Fruit fly (Drosophila melanogaster): ENCODE data around the gene CG14280.
A peak's percentile ranks its signal among the peaks of the same experiment; 100 is the strongest.

Gene CG14280

DNA sequence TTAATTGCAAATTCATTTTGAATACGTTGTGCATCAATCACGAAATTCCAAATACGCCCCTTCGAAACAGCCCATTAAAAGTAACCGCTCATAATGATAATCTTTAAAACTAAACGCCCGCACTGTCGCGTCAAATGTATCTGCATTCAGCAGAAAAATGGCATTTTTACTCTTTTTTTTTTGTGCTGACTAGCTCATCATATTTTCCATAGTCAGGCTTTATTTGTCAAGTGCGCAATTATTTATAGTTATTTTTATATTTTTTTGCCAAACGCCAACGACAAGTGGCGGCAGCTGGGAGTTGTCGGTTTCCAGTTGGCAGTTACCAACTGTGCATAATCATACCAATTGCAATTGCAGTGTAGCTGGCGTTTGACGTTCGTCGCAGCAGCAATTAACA, at the start of gene CG14280:
CG14280 (plus strand) TSS at position 301 of the 400 bp plus-strand sequence.
- no peak for TF ChIP-seq noc (tag; optimal IDR thresholded peaks at IDR 0.05)

DNA sequence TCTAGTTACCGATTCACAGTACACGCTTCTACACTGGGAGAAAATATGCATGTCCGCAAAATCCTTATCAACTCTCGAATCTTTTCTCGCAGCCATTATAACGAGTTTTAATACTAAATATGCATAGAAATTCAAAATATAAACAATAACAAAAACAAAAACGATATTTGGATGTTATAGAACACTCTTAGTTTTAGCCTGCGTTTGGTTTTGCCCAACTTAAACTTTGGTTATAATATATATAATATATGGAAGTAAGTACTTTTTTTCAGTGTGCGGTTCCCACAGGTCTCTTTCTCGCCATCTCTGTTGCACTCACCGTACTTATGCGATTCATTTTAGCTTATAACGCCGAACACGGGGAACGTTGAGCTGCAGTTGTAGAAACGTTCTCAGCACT, 44.8 kb upstream of the CG14280 start, which contains the start of gene cry:
cry (plus strand) TSS at position 377 of the 400 bp plus-strand sequence.
- TF ChIP-seq noc (tag; optimal IDR thresholded peaks at IDR 0.05): no peak

DNA sequence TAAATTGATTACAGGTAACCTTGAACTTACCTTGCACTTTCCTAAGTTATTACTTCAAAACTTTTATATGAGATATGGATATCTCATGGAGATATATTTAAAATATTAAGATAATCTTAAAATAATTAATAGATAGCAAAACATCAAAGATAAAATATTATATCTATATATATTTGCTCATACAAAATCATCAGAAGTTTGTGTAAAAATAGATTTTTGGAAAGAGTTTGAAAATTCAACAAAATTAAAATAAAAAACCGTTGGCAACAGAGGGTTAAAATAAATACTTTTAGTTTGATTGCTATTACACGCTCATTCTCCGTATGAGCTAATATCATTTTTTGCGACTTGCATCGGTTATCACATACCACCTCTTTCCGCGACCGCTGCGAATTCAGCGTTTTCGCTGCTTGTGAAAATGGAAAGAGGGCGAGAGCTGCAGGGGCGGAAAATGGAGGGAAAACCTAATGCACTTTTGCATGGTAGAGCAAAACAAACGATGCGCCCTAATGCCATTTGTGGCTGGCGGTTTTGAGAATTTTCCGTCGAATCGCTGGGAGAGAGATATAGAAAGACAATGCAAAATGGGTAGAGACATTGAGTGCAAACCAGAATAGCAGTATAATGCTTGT, 43.9 kb upstream of the CG14280 start:
- no peak for TF ChIP-seq noc (tag; optimal IDR thresholded peaks at IDR 0.05)

DNA sequence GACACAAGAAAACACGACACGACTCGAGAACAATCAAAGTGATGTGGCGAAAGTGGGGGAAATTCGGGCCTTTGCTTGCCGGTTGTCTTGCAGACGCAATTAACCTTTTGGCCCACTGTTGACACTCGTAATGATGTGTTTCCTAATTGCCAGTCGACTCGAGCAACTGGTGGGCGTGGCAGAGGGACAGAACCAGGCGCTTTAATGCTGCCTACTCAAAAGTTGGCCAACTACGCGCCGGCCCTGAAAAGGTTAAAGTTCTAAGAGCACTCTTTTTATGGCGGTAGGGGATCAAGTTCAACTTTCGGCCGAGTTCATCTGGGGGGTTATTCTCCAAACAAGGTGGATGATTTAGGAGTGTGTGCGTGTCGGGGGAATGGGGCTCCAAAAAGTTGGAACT, 35.2 kb upstream of the CG14280 start:
- TF ChIP-seq noc (tag; optimal IDR thresholded peaks at IDR 0.05): no peak

DNA sequence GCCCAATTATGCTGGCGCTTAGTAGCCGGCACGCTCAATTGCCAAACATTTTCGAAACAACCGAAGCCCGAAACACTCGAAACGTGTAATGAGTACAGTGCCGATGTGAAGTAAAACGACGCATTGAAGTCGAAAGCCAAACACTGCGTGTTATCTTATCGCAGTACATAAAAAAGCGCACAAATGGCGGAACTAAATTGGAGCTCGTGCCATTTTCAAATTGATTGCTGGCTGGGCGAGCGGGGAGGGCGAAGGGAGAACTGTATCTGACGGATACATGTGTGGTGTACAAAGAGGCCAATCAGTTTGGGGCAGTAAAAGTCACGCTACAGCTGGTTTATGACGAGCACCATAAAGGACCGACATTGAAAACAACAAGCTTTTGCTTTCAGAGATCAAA, 33.2 kb upstream of the CG14280 start:
- TF ChIP-seq noc (tag; optimal IDR thresholded peaks at IDR 0.05): peak; percentile 58

DNA sequence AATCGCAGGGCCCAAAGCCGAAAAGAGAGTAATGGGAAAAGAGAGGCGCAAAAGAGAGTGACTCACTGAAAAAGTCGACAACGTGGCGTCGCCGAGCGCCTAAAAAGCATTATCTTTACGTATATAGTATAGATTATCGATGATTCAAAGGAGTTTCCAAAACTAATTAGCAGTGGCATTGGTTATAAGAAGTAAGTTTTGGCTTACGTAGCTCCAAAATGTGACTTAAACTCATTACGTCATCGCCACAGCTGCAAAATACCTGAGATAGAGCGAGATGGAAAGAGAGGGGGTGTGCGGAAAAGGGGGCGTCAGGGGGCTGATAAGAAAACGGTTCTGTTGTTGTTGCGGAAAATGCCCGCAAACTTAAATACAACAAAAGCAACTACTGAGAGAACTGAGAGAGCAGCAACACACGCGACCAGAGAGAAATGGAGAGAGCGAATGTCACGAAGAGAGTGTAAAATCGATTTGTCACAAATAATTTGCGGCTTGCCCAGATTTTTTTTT, 31.1 kb upstream of the CG14280 start:
- TF ChIP-seq noc (tag; optimal IDR thresholded peaks at IDR 0.05): no peak

DNA sequence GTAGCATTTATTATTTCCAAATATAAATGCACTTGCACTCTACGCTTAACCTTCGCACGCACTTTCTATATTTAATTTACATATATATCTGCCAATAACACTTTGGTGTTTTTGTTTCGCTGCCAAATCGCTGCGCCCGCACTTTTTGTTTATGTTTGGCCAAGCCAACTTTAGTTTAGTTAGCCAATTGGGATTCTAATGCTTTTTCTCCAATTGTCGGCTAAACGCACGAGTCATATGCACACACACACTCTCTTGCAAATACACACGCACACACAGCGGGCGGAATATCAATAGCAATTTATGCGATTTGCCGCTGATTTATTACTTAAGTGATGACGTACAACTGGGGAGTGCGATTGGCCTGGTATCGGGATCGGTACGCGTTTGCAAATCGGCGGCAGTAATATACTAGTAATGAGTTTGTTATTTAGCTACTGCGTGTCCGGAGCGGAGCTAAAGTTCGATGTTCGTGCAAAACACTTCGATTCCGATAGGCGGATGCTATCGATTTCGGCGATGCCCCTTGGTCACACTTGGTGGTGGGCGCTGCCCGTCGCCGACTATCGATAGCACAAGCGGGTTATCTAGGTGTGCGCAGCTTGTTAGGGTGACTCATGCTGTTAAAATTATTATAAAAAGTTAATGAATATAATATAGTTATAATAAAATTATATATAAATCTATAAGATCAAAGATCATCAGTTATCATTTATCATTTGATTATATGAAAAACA, 30.3 kb upstream of the CG14280 start, which contains the start of gene vib:
vib (minus strand) TSS at position 515 of the 737 bp plus-strand sequence.
- TF ChIP-seq noc (tag; optimal IDR thresholded peaks at IDR 0.05): no peak

DNA sequence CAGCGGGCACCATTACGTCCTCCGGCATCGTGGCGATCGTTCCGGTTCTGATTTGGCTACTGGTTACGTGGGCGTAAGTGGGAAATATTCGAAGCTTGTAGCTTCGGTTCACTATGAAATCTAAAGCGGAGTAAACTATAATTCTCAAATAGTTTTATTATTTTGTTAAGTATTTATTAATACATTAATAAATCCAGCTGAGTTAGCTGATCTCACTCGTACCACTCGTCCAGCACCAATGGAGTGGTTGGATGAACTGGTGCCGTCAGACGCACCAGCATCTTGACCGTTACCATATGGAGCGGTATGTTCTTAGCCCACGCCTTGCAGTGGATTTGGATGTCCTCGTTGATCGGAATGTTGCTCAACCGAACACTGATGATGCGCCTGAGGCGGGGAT, 28.5 kb upstream of the CG14280 start, which contains the start of gene CG11703:
CG11703 (minus strand) TSS at position 101 of the 400 bp plus-strand sequence.
- no peak for TF ChIP-seq noc (tag; optimal IDR thresholded peaks at IDR 0.05)

DNA sequence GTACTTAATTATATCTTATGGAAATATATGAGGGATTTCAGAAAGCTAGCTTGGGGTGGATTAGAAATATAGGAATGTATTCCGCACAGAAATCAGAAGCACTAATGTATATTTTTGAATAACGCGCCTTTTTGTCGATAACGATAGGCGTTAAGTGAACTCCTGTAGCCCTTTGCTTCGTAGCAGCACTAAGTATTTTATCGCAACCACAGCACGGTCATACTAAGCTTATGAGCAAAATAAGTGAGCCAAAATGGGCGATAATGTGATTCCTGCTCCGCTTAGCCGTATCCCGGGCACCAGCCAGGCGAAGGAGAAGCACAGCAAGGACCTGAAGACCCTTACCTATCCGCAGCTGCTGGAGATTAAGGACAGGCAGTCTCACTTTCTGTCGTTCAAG, 27.3 kb upstream of the CG14280 start, which contains the start of the genes CG5250 and Polr2M:
CG5250 (minus strand) TSS at position 32 of the 400 bp plus-strand sequence.
Polr2M (plus strand) TSS at position 219 of the 400 bp plus-strand sequence.
- no peak for TF ChIP-seq noc (tag; optimal IDR thresholded peaks at IDR 0.05)

DNA sequence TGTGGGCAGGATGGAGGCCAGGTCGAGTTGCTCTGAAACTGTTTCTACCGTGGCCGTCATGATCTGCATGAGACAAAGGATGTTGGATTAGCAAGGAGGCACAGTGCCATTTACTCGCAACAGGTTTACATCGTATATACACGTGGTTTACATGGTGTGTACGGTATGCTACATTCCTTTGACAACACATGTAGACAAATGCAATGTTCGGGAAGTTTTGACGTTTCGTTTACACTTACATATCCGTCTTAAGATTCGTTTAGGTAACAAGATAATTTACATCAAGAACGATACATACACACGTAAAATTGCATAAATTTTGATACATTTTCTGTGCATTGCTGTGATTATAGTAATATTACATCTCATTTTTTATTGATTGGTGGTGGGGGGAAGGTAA, 17.6 kb upstream of the CG14280 start:
- no peak for TF ChIP-seq noc (tag; optimal IDR thresholded peaks at IDR 0.05)

DNA sequence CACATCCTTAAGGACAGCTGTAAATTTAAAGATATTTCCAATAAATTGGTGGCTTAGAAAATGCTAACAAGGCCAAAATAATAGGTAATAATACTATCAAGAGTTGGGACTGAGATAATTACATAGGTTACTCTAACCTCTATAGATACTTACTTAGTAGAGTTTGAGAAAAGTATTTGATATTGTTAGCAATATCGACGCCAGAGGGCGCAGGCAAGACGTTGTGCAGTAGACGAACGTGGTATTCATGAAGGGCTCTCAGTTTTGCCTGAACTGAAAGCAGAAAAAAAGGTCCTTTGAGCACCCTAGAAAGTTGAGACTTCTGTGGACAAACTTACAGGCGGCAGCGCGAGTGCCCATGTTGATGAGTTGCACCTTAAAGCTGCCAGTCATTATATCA, 11.2 kb upstream of the CG14280 start:
- TF ChIP-seq noc (tag; optimal IDR thresholded peaks at IDR 0.05): no peak

DNA sequence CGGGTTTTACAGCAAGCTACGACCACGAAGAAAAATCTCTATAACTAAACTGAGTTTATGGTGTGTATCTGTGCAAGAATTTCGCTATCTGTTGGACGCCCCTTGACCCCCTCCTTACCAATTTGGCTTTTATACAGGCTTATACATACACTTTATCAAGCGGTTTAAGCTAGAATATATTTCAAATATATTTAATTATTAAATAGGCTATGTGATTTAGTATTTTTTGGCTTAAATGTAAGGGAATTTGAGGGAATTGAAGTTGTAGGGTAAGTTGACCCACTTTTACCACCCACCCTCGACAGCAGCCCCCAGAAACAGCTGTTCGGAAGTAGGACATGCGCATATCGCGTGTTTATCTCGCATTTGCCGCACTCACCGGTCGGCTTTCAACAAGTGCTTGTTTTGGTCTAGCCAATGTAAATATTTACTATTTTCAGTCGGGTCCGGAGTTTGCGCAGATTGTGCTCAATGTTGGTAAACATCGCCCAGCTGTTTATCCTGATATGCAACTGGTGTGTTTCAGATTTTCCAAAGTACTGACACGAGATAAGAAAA, 10.4 kb upstream of the CG14280 start, which contains the start of gene unc79:
unc79 (minus strand) TSS at position 51 of the 558 bp plus-strand sequence.
- no peak for TF ChIP-seq noc (tag; optimal IDR thresholded peaks at IDR 0.05)

DNA sequence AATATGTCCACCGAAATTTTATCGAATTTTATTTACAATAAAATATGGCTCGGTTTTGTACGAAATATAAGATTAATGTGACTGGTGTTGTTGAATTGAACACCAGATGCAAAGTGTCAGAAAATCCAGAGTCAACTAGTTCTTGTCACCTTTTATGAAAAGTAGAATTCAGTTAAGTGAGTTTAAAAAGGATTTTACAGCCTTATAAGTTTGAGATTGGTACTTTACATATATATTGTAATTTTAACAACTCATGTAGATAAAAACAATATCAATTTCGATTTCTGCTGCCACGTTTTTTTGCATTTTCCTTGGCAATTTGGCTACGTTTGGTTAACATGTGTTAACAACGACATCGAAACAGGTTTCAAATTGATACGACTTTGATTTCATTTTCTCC, 8.5 kb upstream of the CG14280 start, which contains the start of gene CG5217:
CG5217 (minus strand) TSS at position 101 of the 400 bp plus-strand sequence.
- no peak for TF ChIP-seq noc (tag; optimal IDR thresholded peaks at IDR 0.05)

DNA sequence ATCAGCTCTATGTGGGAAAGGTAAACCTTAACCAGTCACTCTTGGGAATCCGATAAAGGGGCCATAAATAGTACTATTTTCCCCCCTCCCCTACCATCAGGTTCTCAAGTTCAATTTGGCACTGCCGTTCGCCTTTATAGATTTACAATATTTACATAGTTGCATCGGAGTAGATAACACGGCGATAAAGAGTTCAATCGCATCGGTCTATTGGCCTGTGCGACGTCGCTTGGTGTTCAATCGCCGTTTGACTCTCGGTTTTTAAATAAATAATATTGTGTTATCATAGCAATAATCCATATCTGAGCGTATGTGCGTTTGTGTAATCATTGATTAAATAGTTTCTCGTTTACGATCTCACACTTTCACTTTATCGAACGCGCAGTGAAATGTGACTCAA, 6.5 kb upstream of the CG14280 start:
- no peak for TF ChIP-seq noc (tag; optimal IDR thresholded peaks at IDR 0.05)

DNA sequence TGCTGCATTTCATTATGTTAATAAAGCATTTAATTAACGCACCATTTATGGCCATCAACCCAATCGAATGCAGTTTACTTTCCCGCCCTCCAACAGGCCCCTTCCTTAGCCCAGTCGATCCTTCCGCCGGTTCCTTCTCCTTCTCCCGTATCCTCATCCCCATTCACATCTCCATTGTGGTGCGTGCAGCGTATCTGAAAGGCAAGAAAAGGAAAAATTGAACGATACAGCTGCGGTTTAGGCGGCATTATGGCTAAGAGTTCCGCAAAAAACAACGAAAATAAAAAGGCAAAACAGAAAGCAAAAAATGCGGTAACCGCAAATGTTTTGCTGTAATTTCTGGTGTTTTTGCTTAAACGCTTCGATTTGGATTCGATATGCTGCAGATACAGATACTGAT, 2.6 kb upstream of the CG14280 start:
- no peak for TF ChIP-seq noc (tag; optimal IDR thresholded peaks at IDR 0.05)

DNA sequence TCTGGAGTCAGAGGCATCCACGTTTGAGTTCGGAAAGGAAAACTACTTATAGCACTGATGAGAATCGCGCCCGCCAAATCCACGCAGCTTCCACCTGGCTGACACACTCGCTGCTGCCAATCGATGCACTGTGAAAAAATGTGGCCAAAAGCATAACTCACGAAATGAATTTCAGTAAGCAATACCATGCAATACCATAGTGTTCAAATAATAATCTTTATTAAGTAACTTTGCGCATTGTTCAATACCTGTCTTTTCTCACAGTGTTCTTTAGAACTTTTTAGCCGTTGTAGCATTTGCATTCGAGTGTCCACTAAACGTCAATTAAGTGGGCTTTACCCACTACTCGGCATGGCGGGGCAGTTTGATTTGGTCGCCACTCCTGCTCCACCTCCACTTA, 1.3 kb upstream of the CG14280 start:
- TF ChIP-seq noc (tag; optimal IDR thresholded peaks at IDR 0.05): no peak
